Worm (Caenorhabditis elegans) whole organism, early embryonic: ENCODE data around the gene clc-2.

ENCODE experiments used
- B0310.2 ChIP-seq: sonication (generic microtip); optimal IDR thresholded peaks from 2 replicates; lab custom pipeline; 2016; ENCODE audit warnings: mild to moderate bottlenecking, missing genetic modification characterization, missing compliant biosample characterization
- F13C5.2 ChIP-seq: sonication (generic microtip); optimal IDR thresholded peaks from 2 replicates; lab custom pipeline; 2017; ENCODE audit warnings: mild to moderate bottlenecking, missing genetic modification characterization, inconsistent platforms, missing compliant biosample characterization
- aly-1 ChIP-seq: sonication (generic microtip); optimal IDR thresholded peaks from 2 replicates; lab custom pipeline; 2016; ENCODE audit warnings: missing genetic modification characterization, missing compliant biosample characterization
- ama-1 ChIP-seq: fragments of 150-350 bp; optimal IDR thresholded peaks from 2 replicates; lab custom pipeline; 2014
- ceh-13 ChIP-seq: fragments of 200-800 bp; sonication (Bioruptor generic); optimal IDR thresholded peaks from 2 replicates; lab custom pipeline; 2018; ENCODE audit warnings: mild to moderate bottlenecking, missing genetic modification characterization, missing compliant biosample characterization
- ceh-36 ChIP-seq: sonication (generic microtip); optimal IDR thresholded peaks from 2 replicates; lab custom pipeline; 2016; ENCODE audit warnings: missing genetic modification characterization, inconsistent platforms, missing compliant biosample characterization
- ets-7 ChIP-seq: sonication (generic microtip); optimal IDR thresholded peaks from 2 replicates; lab custom pipeline; 2016; ENCODE audit warnings: missing genotype, missing genetic modification characterization, missing compliant biosample characterization
- flt-1 ChIP-seq: fragments of 200-800 bp; sonication (Bioruptor generic); IDR thresholded peaks from 2 replicates; pipeline ENCODE4 v1.3.6; 2022; ENCODE audit warnings: missing genetic modification characterization, missing compliant biosample characterization
- hmbx-1 ChIP-seq: sonication (generic microtip); optimal IDR thresholded peaks from 2 replicates; lab custom pipeline; 2016; ENCODE audit warnings: mild to moderate bottlenecking, missing genetic modification characterization, missing compliant biosample characterization
- hmg-4 ChIP-seq: fragments of 200-800 bp; sonication (Bioruptor generic); optimal IDR thresholded peaks from 2 replicates; lab custom pipeline; 2018; ENCODE audit warnings: mild to moderate bottlenecking, missing genetic modification characterization, missing compliant biosample characterization
- hnd-1 ChIP-seq: sonication (generic microtip); optimal IDR thresholded peaks from 2 replicates; lab custom pipeline; 2016; ENCODE audit warnings: missing genetic modification characterization, missing compliant biosample characterization
- pes-1 ChIP-seq: fragments of 200-800 bp; sonication (Bioruptor generic); IDR thresholded peaks from 2 replicates; pipeline ENCODE4 v1.3.6; 2022; ENCODE audit warnings: missing genetic modification reagents, missing genetic modification characterization, missing compliant biosample characterization
- scrt-1 ChIP-seq: fragments of 200-800 bp; sonication (Bioruptor generic); IDR thresholded peaks from 2 replicates; pipeline ENCODE4 v1.3.6; 2022; ENCODE audit warnings: missing genetic modification characterization, missing compliant biosample characterization
- sea-1 ChIP-seq: fragments of 200-800 bp; sonication (Bioruptor generic); conservative IDR thresholded peaks from 2 replicates; pipeline ENCODE4 v1.3.6; 2022; ENCODE audit warnings: missing genetic modification characterization, missing compliant biosample characterization
- tbx-11 ChIP-seq: fragments of 200-800 bp; sonication (Bioruptor generic); IDR thresholded peaks from 2 replicates; pipeline ENCODE4 v1.3.6; 2022; ENCODE audit warnings: missing genetic modification characterization, missing compliant biosample characterization
- tbx-37 ChIP-seq: fragments of 200-800 bp; sonication (Bioruptor generic); conservative IDR thresholded peaks from 2 replicates; pipeline ENCODE4 v1.3.6; 2022; ENCODE audit warnings: missing genetic modification reagents, missing genetic modification characterization, missing compliant biosample characterization
- tra-4 ChIP-seq: sonication (generic microtip); optimal IDR thresholded peaks from 2 replicates; lab custom pipeline; 2017; ENCODE audit warnings: missing genetic modification characterization, missing compliant biosample characterization

clc-2 gene

ce11 chrX:7433269-7433668, 2.0 kb downstream of the clc-2 start, which contains the start of gene clc-5:
TSS of gene clc-5 (plus strand) at chrX:7433569.
- no peak for TF ChIP-seq ceh-13 (GFP tag; lab: Kevin White, UChicago)
- TF ChIP-seq tbx-37, result no peak
- no peak for TF ChIP-seq ceh-36 (tag; lab: Kevin White, UChicago)
- TF ChIP-seq scrt-1 (GFP tag; lab: Robert Waterston, UW), result no peak
- TF ChIP-seq hmg-4 (GFP tag; lab: Kevin White, UChicago), result no peak
- no peak for TF ChIP-seq ets-7 (tag; lab: Kevin White, UChicago)
- TF ChIP-seq hnd-1, result no peak
- TF ChIP-seq B0310.2 (tag; lab: Kevin White, UChicago), result no peak
- no peak for TF ChIP-seq ama-1 (lab: Kevin White, UChicago)
- no peak for TF ChIP-seq aly-1
- no peak for TF ChIP-seq flt-1 (GFP tag; lab: Robert Waterston, UW)
- no peak for TF ChIP-seq sea-1 (GFP tag; lab: Robert Waterston, UW)
- no peak for TF ChIP-seq tra-4 (tag; lab: Kevin White, UChicago)
- no peak for TF ChIP-seq pes-1 (GFP tag; lab: Robert Waterston, UW)
- no peak for TF ChIP-seq hmbx-1 (tag; lab: Kevin White, UChicago)
- no peak for TF ChIP-seq F13C5.2 (tag; lab: Kevin White, UChicago)

ce11 chrX:7436912-7437311, 5.6 kb downstream of the clc-2 start:
- TF ChIP-seq flt-1 (GFP tag; lab: Robert Waterston, UW) (no peak), ets-7 (tag; lab: Kevin White, UChicago) (no peak), B0310.2 (tag; lab: Kevin White, UChicago) (no peak), hnd-1 (no peak), aly-1 (no peak), ceh-36 (tag; lab: Kevin White, UChicago) (no peak), hmbx-1 (tag; lab: Kevin White, UChicago) (no peak), F13C5.2 (tag; lab: Kevin White, UChicago) (no peak), pes-1 (GFP tag; lab: Robert Waterston, UW) (no peak), tbx-11 (GFP tag; lab: Robert Waterston, UW) (no peak), tra-4 (tag; lab: Kevin White, UChicago) (no peak)

- TF ChIP-seq ceh-36 (tag; lab: Kevin White, UChicago), result no peak
- TF ChIP-seq hnd-1, result no peak
- no peak for TF ChIP-seq F13C5.2 (tag; lab: Kevin White, UChicago)
- no peak for TF ChIP-seq scrt-1 (GFP tag; lab: Robert Waterston, UW)
- no peak for TF ChIP-seq flt-1 (GFP tag; lab: Robert Waterston, UW)
- no peak for TF ChIP-seq ets-7 (tag; lab: Kevin White, UChicago)
- TF ChIP-seq pes-1 (GFP tag; lab: Robert Waterston, UW), result no peak
- TF ChIP-seq hmbx-1 (tag; lab: Kevin White, UChicago), result no peak
- no peak for TF ChIP-seq tbx-11 (GFP tag; lab: Robert Waterston, UW)
- TF ChIP-seq aly-1, result no peak
- TF ChIP-seq tbx-37, result no peak
- TF ChIP-seq tra-4 (tag; lab: Kevin White, UChicago), result no peak
- no peak for TF ChIP-seq ama-1 (lab: Kevin White, UChicago)
- no peak for TF ChIP-seq ceh-13 (GFP tag; lab: Kevin White, UChicago)
- TF ChIP-seq hmg-4 (GFP tag; lab: Kevin White, UChicago), result no peak
- no peak for TF ChIP-seq B0310.2 (tag; lab: Kevin White, UChicago)
- TF ChIP-seq sea-1 (GFP tag; lab: Robert Waterston, UW), result no peak
These were observed 6.7 kb downstream of the clc-2 start, which contains the start of gene C01C10.2 for ce11 chrX:7437949-7438348. TSS of gene C01C10.2 (minus strand) at chrX:7438118.

- TF ChIP-seq ceh-36 (tag; lab: Kevin White, UChicago) (no peak), tra-4 (tag; lab: Kevin White, UChicago) (no peak), sea-1 (GFP tag; lab: Robert Waterston, UW) (no peak), hnd-1 (no peak), ets-7 (tag; lab: Kevin White, UChicago) (no peak), aly-1 (no peak), flt-1 (GFP tag; lab: Robert Waterston, UW) (no peak), hmbx-1 (tag; lab: Kevin White, UChicago) (no peak)
These were observed 8.8 kb downstream of the clc-2 start for ce11 chrX:7440102-7440501.

ce11 chrX:7442477-7442876, 11.2 kb downstream of the clc-2 start, which contains the start of gene acl-12:
TSS of gene acl-12 (minus strand) at chrX:7442577.
- TF ChIP-seq tra-4 (tag; lab: Kevin White, UChicago), result no peak
- no peak for TF ChIP-seq ceh-13 (GFP tag; lab: Kevin White, UChicago)
- TF ChIP-seq aly-1, result no peak
- TF ChIP-seq hmg-4 (GFP tag; lab: Kevin White, UChicago), result no peak
- no peak for TF ChIP-seq ama-1 (lab: Kevin White, UChicago)
- no peak for TF ChIP-seq pes-1 (GFP tag; lab: Robert Waterston, UW)
- no peak for TF ChIP-seq hnd-1

ce11 chrX:7445734-7446133, 14.5 kb downstream of the clc-2 start:
- TF ChIP-seq ets-7 (tag; lab: Kevin White, UChicago) (no peak), ceh-13 (GFP tag; lab: Kevin White, UChicago) (no peak), B0310.2 (tag; lab: Kevin White, UChicago) (no peak), tra-4 (tag; lab: Kevin White, UChicago) (no peak), tbx-37 (no peak), ama-1 (lab: Kevin White, UChicago) (no peak), hmg-4 (GFP tag; lab: Kevin White, UChicago) (no peak), aly-1 (no peak), hnd-1 (no peak)

ce11 chrX:7446485-7446884, 15.2 kb downstream of the clc-2 start:
- TF ChIP-seq hmg-4 (GFP tag; lab: Kevin White, UChicago) (no peak), tra-4 (tag; lab: Kevin White, UChicago) (no peak), tbx-11 (GFP tag; lab: Robert Waterston, UW) (no peak), hmbx-1 (tag; lab: Kevin White, UChicago) (no peak), tbx-37 (no peak), ceh-36 (tag; lab: Kevin White, UChicago) (no peak), F13C5.2 (tag; lab: Kevin White, UChicago) (no peak), flt-1 (GFP tag; lab: Robert Waterston, UW) (no peak), scrt-1 (GFP tag; lab: Robert Waterston, UW) (no peak)
